Fruit fly (Drosophila melanogaster): ENCODE data around the gene CG42354.

The CG42354 gene

dm6 chrX:16139030-16139429, 34.3 kb upstream of the CG42354 start (continued):
- no peak for TF ChIP-seq CG13296 (GFP tag; optimal IDR thresholded peaks at IDR 0.05)
- no peak for TF ChIP-seq CG14014 (GFP tag; IDR thresholded peaks at IDR 0.05)
- no peak for TF ChIP-seq chm (GFP tag; IDR thresholded peaks at IDR 0.05)
- TF ChIP-seq zen (tag; optimal IDR thresholded peaks at IDR 0.05), result no peak
- peak; percentile 15 for TF ChIP-seq Sox102F (GFP tag; optimal IDR thresholded peaks at IDR 0.05)
- no peak for TF ChIP-seq CG3847 (GFP tag; IDR thresholded peaks at IDR 0.05)
- no peak for TF ChIP-seq CG1647 (GFP tag; optimal IDR thresholded peaks at IDR 0.05)
- TF ChIP-seq CG18262 (tag; optimal IDR thresholded peaks at IDR 0.05), result peak; percentile 31
- TF ChIP-seq GATAe (GFP tag; conservative IDR thresholded peaks at IDR 0.05), result no peak
- no peak for TF ChIP-seq CG18619 (GFP tag; optimal IDR thresholded peaks at IDR 0.05)
- no peak for TF ChIP-seq knrl (GFP tag; IDR thresholded peaks at IDR 0.05; ENCODE audit: partially characterized antibody)
- TF ChIP-seq Med (GFP tag), result peak; percentile 68
- TF ChIP-seq Oli (tag; optimal IDR thresholded peaks at IDR 0.05), result no peak
- peak; percentile 5 for TF ChIP-seq nmo (GFP tag; optimal IDR thresholded peaks at IDR 0.05)
- peak; percentile 39 for TF ChIP-seq phol (tag; optimal IDR thresholded peaks at IDR 0.05)
- no peak for TF ChIP-seq H15 (GFP tag; IDR thresholded peaks at IDR 0.05)
- TF ChIP-seq CG10267 (tag; optimal IDR thresholded peaks at IDR 0.05), result no peak
- TF ChIP-seq jumu (GFP tag; optimal IDR thresholded peaks at IDR 0.05), result no peak
- TF ChIP-seq CG10979 (tag; optimal IDR thresholded peaks at IDR 0.05), result peak; percentile 23
- TF ChIP-seq klu (GFP tag; IDR thresholded peaks at IDR 0.05), result no peak
- TF ChIP-seq amos (GFP tag; IDR thresholded peaks at IDR 0.05; ENCODE audit: partially characterized antibody), result no peak
- no peak for TF ChIP-seq zfh1 (GFP tag; IDR thresholded peaks at IDR 0.05)
- TF ChIP-seq Hsf (GFP tag; optimal IDR thresholded peaks at IDR 0.05), result no peak
- TF ChIP-seq CG15696 (tag; optimal IDR thresholded peaks at IDR 0.05), result peak; percentile 35
- TF ChIP-seq CG11456 (GFP tag; IDR thresholded peaks at IDR 0.05), result no peak
- no peak for TF ChIP-seq CG8765 (GFP tag; IDR thresholded peaks at IDR 0.05)
- TF ChIP-seq nau (GFP tag; optimal IDR thresholded peaks at IDR 0.05), result no peak
- no peak for TF ChIP-seq Chrac-16 (GFP tag; optimal IDR thresholded peaks at IDR 0.05)
- no peak for TF ChIP-seq CG12744 (GFP tag; optimal IDR thresholded peaks at IDR 0.05)
- 0 out of 3 replicates have a peak, but pooled peaks have one; percentile 16 for TF ChIP-seq Optix (GFP tag; IDR thresholded peaks at IDR 0.05)
- no peak for TF ChIP-seq prd (optimal IDR thresholded peaks at IDR 0.05)
- peak; percentile 66; the same call in 2 of the 3 replicates for TF ChIP-seq prd (GFP tag; IDR thresholded peaks at IDR 0.05)
- no peak for TF ChIP-seq D (optimal IDR thresholded peaks at IDR 0.05)
- no peak for TF ChIP-seq D (GFP tag; optimal IDR thresholded peaks at IDR 0.05)
- TF ChIP-seq unpg (GFP tag; optimal IDR thresholded peaks at IDR 0.05), result peak; percentile 15
- TF ChIP-seq CG32767 (GFP tag; IDR thresholded peaks at IDR 0.05), result no peak
- no peak for TF ChIP-seq chn (GFP tag; optimal IDR thresholded peaks at IDR 0.05)
- TF ChIP-seq Hr3 (GFP tag; optimal IDR thresholded peaks at IDR 0.05), result no peak
- TF ChIP-seq CG2199 (GFP tag; IDR thresholded peaks at IDR 0.05), result no peak
- TF ChIP-seq Side (GFP tag; optimal IDR thresholded peaks at IDR 0.05), result no peak
- peak; percentile 13; the same call in 1 of the 2 replicates for TF ChIP-seq lmd (GFP tag; IDR thresholded peaks at IDR 0.05)
- TF ChIP-seq br (optimal IDR thresholded peaks at IDR 0.05), result no peak
- TF ChIP-seq CG1792 (GFP tag; optimal IDR thresholded peaks at IDR 0.05), result no peak
- no peak for TF ChIP-seq bcd (GFP tag; optimal IDR thresholded peaks at IDR 0.05)
- TF ChIP-seq Bdp1 (GFP tag; optimal IDR thresholded peaks at IDR 0.05), result no peak
- peak in 1 of 2 experiments; percentile 24 for TF ChIP-seq bsh (GFP tag; optimal IDR thresholded peaks at IDR 0.05)
- 0 out of 2 replicates have a peak, but pooled peaks have one; percentile 6 for TF ChIP-seq ssp (GFP tag; IDR thresholded peaks at IDR 0.05)
- TF ChIP-seq CG1603 (tag; optimal IDR thresholded peaks at IDR 0.05), result peak; percentile 0
- no peak for TF ChIP-seq en (GFP tag; optimal IDR thresholded peaks at IDR 0.05)
- TF ChIP-seq ac (GFP tag; optimal IDR thresholded peaks at IDR 0.05), result no peak
- TF ChIP-seq row (GFP tag; IDR thresholded peaks at IDR 0.05), result 0 out of 3 replicates have a peak, but pooled peaks have one; percentile 23
- no peak for TF ChIP-seq ranshi (GFP tag; IDR thresholded peaks at IDR 0.05)
- no peak for TF ChIP-seq Hr39 (optimal IDR thresholded peaks at IDR 0.05)
